Worm (Caenorhabditis elegans) whole organism, L1 larva: ENCODE measurements around the gene nhr-209.

Source experiments
- C16A3.4 ChIP-seq: fragments of 150-350 bp; optimal IDR thresholded peaks from 2 replicates; lab custom pipeline; 2014; ENCODE audit warnings: missing biosample characterization, missing genetic modification characterization
- F16B12.6 ChIP-seq: fragments of 150-350 bp; optimal IDR thresholded peaks from 2 replicates; lab custom pipeline; 2014; ENCODE audit warnings: missing biosample characterization, missing genetic modification characterization
- Y116A8C.19 ChIP-seq: sonication (generic microtip); optimal IDR thresholded peaks from 2 replicates; lab custom pipeline; 2016; ENCODE audit warnings: missing compliant biosample characterization, missing genetic modification characterization, borderline replicate concordance
- aha-1 ChIP-seq: fragments of 150-350 bp; optimal IDR thresholded peaks from 2 replicates; lab custom pipeline; 2014; ENCODE audit warnings: missing biosample characterization, missing genetic modification characterization
- aly-2 ChIP-seq: fragments of 150-350 bp; optimal IDR thresholded peaks from 2 replicates; lab custom pipeline; 2014; ENCODE audit warnings: missing biosample characterization, missing genetic modification characterization
- ama-1 ChIP-seq: fragments of 150-350 bp; optimal IDR thresholded peaks from 2 replicates; lab custom pipeline; 2014
- blmp-1 ChIP-seq: fragments of 150-350 bp; optimal IDR thresholded peaks from 2 replicates; lab custom pipeline; 2014; ENCODE audit warnings: missing biosample characterization, missing genetic modification characterization
- ceh-82 ChIP-seq, 3 experiments: fragments of 150-350 bp in 1 of 3; sonication (generic microtip) in 2 of 3; optimal IDR thresholded peaks; 2 replicates each; lab custom pipeline; 2014 to 2017; ENCODE audit warnings: missing biosample characterization in 3 of 3, missing genetic modification characterization in 3 of 3
- ces-1 ChIP-seq: fragments of 150-350 bp; optimal IDR thresholded peaks from 2 replicates; lab custom pipeline; 2014; ENCODE audit warnings: missing biosample characterization, missing genetic modification reagents, missing genetic modification characterization
- efl-1 ChIP-seq, 4 experiments: fragments of 150-350 bp; optimal IDR thresholded peaks in 3 of 4; peaks in 1 of 4; 1 replicate in 1 of 4; 2 replicates in 3 of 4; lab custom pipeline; 2014; ENCODE audit warnings: missing biosample characterization in 2 of 4, missing genetic modification characterization in 2 of 4, missing genetic modification reagents in 2 of 4
- hlh-4 ChIP-seq: sonication (generic microtip); optimal IDR thresholded peaks from 2 replicates; lab custom pipeline; 2016; ENCODE audit warnings: mild to moderate bottlenecking, missing genetic modification characterization, missing compliant biosample characterization
- hpl-2 ChIP-seq: fragments of 150-350 bp; optimal IDR thresholded peaks from 2 replicates; lab custom pipeline; 2014; ENCODE audit warnings: missing biosample characterization, missing genetic modification reagents, missing genetic modification characterization
- jun-1 ChIP-seq: fragments of 150-350 bp; optimal IDR thresholded peaks from 2 replicates; lab custom pipeline; 2014; ENCODE audit warnings: missing biosample characterization, missing genetic modification reagents, missing genetic modification characterization
- lin-14 ChIP-seq: fragments of 200-800 bp; sonication (Bioruptor generic); optimal IDR thresholded peaks from 2 replicates; lab custom pipeline; 2018; ENCODE audit warnings: mild to moderate bottlenecking, missing genetic modification characterization, moderate library complexity, missing compliant biosample characterization
- lin-15B ChIP-seq: fragments of 150-350 bp; sonication (generic microtip); optimal IDR thresholded peaks from 3 replicates; lab custom pipeline; 2014; ENCODE audit warnings: missing biosample characterization, missing genetic modification characterization
- lin-35 ChIP-seq, 2 experiments: fragments of 150-350 bp; optimal IDR thresholded peaks; 2 replicates each; lab custom pipeline; 2014; ENCODE audit warnings: missing biosample characterization in 2 of 2, missing genetic modification characterization in 2 of 2, missing genetic modification reagents in 2 of 2
- lsy-2 ChIP-seq, 2 experiments: fragments of 150-350 bp; optimal IDR thresholded peaks; 2 replicates each; lab custom pipeline; 2014; ENCODE audit warnings: missing biosample characterization in 2 of 2, missing genetic modification characterization in 2 of 2
- mab-9 ChIP-seq: fragments of 200-800 bp; sonication (Bioruptor generic); IDR thresholded peaks from 2 replicates; pipeline ENCODE4 v1.3.6; 2022; ENCODE audit warnings: missing genetic modification reagents, missing genetic modification characterization, missing compliant biosample characterization
- mdl-1 ChIP-seq, 2 experiments: fragments of 150-350 bp; optimal IDR thresholded peaks; 2 replicates each; lab custom pipeline; 2014 to 2017; ENCODE audit warnings: missing biosample characterization in 2 of 2, missing genetic modification characterization in 2 of 2, inconsistent platforms in 1 of 2
- mef-2 ChIP-seq: fragments of 150-350 bp; optimal IDR thresholded peaks from 2 replicates; lab custom pipeline; 2014; ENCODE audit warnings: missing biosample characterization, missing genetic modification characterization
- nhr-12 ChIP-seq: sonication (generic microtip); optimal IDR thresholded peaks from 2 replicates; lab custom pipeline; 2017; ENCODE audit warnings: missing biosample characterization, missing genetic modification characterization
- nhr-19 ChIP-seq: fragments of 200-800 bp; sonication (Bioruptor generic); conservative IDR thresholded peaks from 2 replicates; pipeline ENCODE4 v1.3.6; 2022; ENCODE audit warnings: missing genetic modification characterization, missing compliant biosample characterization
- nhr-20 ChIP-seq: sonication (generic microtip); optimal IDR thresholded peaks from 2 replicates; lab custom pipeline; 2016; ENCODE audit warnings: mild to moderate bottlenecking, missing genetic modification characterization, missing compliant biosample characterization
- nhr-237 ChIP-seq: fragments of 150-350 bp; optimal IDR thresholded peaks from 2 replicates; lab custom pipeline; 2014; ENCODE audit warnings: missing biosample characterization, missing genetic modification characterization
- nhr-47 ChIP-seq: sonication (generic microtip); optimal IDR thresholded peaks from 2 replicates; lab custom pipeline; 2016; ENCODE audit warnings: mild to moderate bottlenecking, missing genetic modification characterization, moderate library complexity, missing compliant biosample characterization
- nhr-71 ChIP-seq: sonication (generic microtip); optimal IDR thresholded peaks from 2 replicates; lab custom pipeline; 2016; ENCODE audit warnings: mild to moderate bottlenecking, missing genetic modification characterization, moderate library complexity, missing compliant biosample characterization
- nhr-76 ChIP-seq: sonication (generic microtip); optimal IDR thresholded peaks from 2 replicates; lab custom pipeline; 2017; ENCODE audit warnings: missing biosample characterization, missing genetic modification characterization
- nhr-77 ChIP-seq: fragments of 150-350 bp; optimal IDR thresholded peaks from 2 replicates; lab custom pipeline; 2014; ENCODE audit warnings: missing biosample characterization, missing genetic modification characterization
- nhr-84 ChIP-seq: sonication (generic microtip); optimal IDR thresholded peaks from 2 replicates; lab custom pipeline; 2017; ENCODE audit warnings: missing biosample characterization, missing genetic modification characterization
- nhr-85 ChIP-seq: sonication (generic microtip); peaks from one replicate; lab custom pipeline; 2016; ENCODE audit warnings: missing genetic modification characterization, inconsistent platforms, missing compliant biosample characterization
- nhr-90 ChIP-seq: sonication (generic microtip); optimal IDR thresholded peaks from 2 replicates; lab custom pipeline; 2016; ENCODE audit warnings: mild to moderate bottlenecking, missing genetic modification characterization, missing compliant biosample characterization; ENCODE audit not compliant: poor library complexity
- pag-3 ChIP-seq: sonication (generic microtip); optimal IDR thresholded peaks from 2 replicates; lab custom pipeline; 2017; ENCODE audit warnings: missing genetic modification characterization, mild to moderate bottlenecking, missing compliant biosample characterization, antibody characterized with exemption, borderline replicate concordance; ENCODE audit not compliant: insufficient read depth
- pax-3 ChIP-seq: fragments of 200-800 bp; sonication (Bioruptor generic); optimal IDR thresholded peaks from 2 replicates; lab custom pipeline; 2018; ENCODE audit warnings: mild to moderate bottlenecking, missing genetic modification characterization, moderate library complexity, missing compliant biosample characterization
- pqm-1 ChIP-seq: sonication (generic microtip); optimal IDR thresholded peaks from 3 replicates; lab custom pipeline; 2017; ENCODE audit warnings: missing biosample characterization, missing genetic modification characterization
- skn-1 ChIP-seq: fragments of 150-350 bp; optimal IDR thresholded peaks from 2 replicates; lab custom pipeline; 2014; ENCODE audit warnings: missing biosample characterization, missing genetic modification characterization
- snpc-4 ChIP-seq: fragments of 150-350 bp; optimal IDR thresholded peaks from 2 replicates; lab custom pipeline; 2014; ENCODE audit warnings: missing biosample characterization, missing genetic modification characterization
- snu-23 ChIP-seq: sonication (generic microtip); optimal IDR thresholded peaks from 2 replicates; lab custom pipeline; 2016; ENCODE audit warnings: missing genetic modification characterization, missing compliant biosample characterization
- sox-4 ChIP-seq: sonication (generic microtip); optimal IDR thresholded peaks from 2 replicates; lab custom pipeline; 2016; ENCODE audit warnings: missing genetic modification characterization, missing compliant biosample characterization
- sup-37 ChIP-seq: fragments of 200-800 bp; sonication (Bioruptor generic); optimal IDR thresholded peaks from 2 replicates; lab custom pipeline; 2018; ENCODE audit warnings: mild to moderate bottlenecking, missing genetic modification characterization, missing compliant biosample characterization
- unc-130 ChIP-seq: fragments of 150-350 bp; optimal IDR thresholded peaks from 2 replicates; lab custom pipeline; 2017; ENCODE audit warnings: missing biosample characterization, missing genetic modification characterization, inconsistent platforms
- unc-86 ChIP-seq: sonication (generic microtip); optimal IDR thresholded peaks from 2 replicates; lab custom pipeline; 2016; ENCODE audit warnings: missing genetic modification characterization, missing compliant biosample characterization
- unc-98 ChIP-seq: fragments of 200-800 bp; sonication (Bioruptor generic); IDR thresholded peaks from 2 replicates; pipeline ENCODE4 v1.3.6; 2022; ENCODE audit warnings: missing genetic modification characterization, missing compliant biosample characterization
- xbp-1 ChIP-seq: sonication (generic microtip); optimal IDR thresholded peaks from 2 replicates; lab custom pipeline; 2016; ENCODE audit warnings: missing genetic modification characterization, missing compliant biosample characterization
- zip-4 ChIP-seq: fragments of 200-800 bp; sonication (Bioruptor generic); optimal IDR thresholded peaks from 2 replicates; lab custom pipeline; 2018; ENCODE audit warnings: mild to moderate bottlenecking, missing genetic modification characterization, moderate library complexity, missing compliant biosample characterization

Gene nhr-209

ce11 chrV:12091759-12092158 lies 6.2 kb upstream of the nhr-209 start, which contains the start of gene nhr-206 (continued):
- TF ChIP-seq unc-86 (no peak), sup-37 (GFP tag; lab: Kevin White, UChicago) (no peak), aly-2 (no peak), nhr-85 (tag; lab: Kevin White, UChicago) (peak; percentile 77), mdl-1 (tag; optimal IDR thresholded peaks at IDR 0.05; lab: Kevin White, UChicago) (peak in 1 of 2 experiments; percentile 40), nhr-90 (tag; lab: Kevin White, UChicago) (peak; percentile 11), unc-130 (tag; lab: Kevin White, UChicago) (no peak), F16B12.6 (tag; lab: Kevin White, UChicago) (no peak), snpc-4 (tag; lab: Kevin White, UChicago) (no peak), unc-98 (no peak), pag-3 (no peak), mef-2 (tag; lab: Kevin White, UChicago) (no peak), nhr-76 (no peak), C16A3.4 (no peak), ceh-82 (tag; optimal IDR thresholded peaks at IDR 0.05; lab: Kevin White, UChicago) (no peak), nhr-71 (tag; lab: Kevin White, UChicago) (peak; percentile 47), lin-35 (GFP tag; optimal IDR thresholded peaks at IDR 0.05; lab: Kevin White, UChicago) (peak in 1 of 2 experiments; percentile 58), lin-15B (tag; lab: Kevin White, UChicago) (no peak)

DNA sequence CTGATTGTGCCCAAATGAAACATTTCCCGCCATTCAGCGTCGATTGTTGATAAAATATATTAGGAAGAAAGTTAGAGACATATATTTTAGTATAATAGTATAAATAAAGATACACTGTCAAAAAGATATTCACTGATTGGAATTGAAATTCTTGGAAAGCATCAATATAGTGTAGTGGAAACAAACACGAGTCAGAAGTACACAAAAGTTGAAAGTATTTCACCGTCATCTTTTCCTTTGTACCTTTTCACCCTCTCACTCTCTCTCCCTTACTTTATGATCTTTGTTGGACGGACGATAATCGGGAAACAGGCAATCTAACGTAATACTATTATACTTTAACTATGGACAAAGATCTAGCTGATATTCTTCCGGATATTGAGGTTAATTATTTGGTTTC lies 3.9 kb upstream of the nhr-209 start, which contains the start of gene nhr-208:
Gene nhr-208 (plus strand): TSS at position 288 of the 400 bp plus-strand sequence.
- TF ChIP-seq blmp-1 (tag; lab: Kevin White, UChicago) (peak; percentile 16), snu-23 (peak; percentile 2), nhr-237 (tag; lab: Kevin White, UChicago) (no peak), nhr-20 (tag; lab: Kevin White, UChicago) (peak; percentile 50)

- no peak for TF ChIP-seq nhr-90 (tag; lab: Kevin White, UChicago)
- TF ChIP-seq nhr-84 = no peak
- no peak for TF ChIP-seq ces-1 (GFP tag; lab: Kevin White, UChicago)
- no peak for TF ChIP-seq nhr-77 (tag; lab: Kevin White, UChicago)
- no peak for TF ChIP-seq sox-4
- TF ChIP-seq lin-14 (GFP tag; lab: Kevin White, UChicago) = peak; percentile 48
- peak; percentile 49 for TF ChIP-seq jun-1
- TF ChIP-seq aha-1 (tag; lab: Kevin White, UChicago) = no peak
- peak in 1 of 2 experiments; percentile 35 for TF ChIP-seq mdl-1 (tag; optimal IDR thresholded peaks at IDR 0.05; lab: Kevin White, UChicago)
- no peak for TF ChIP-seq aly-2
- TF ChIP-seq nhr-76 = no peak
- no peak for TF ChIP-seq unc-98
- TF ChIP-seq ceh-82 (tag; optimal IDR thresholded peaks at IDR 0.05; lab: Kevin White, UChicago) = no peak
- TF ChIP-seq ama-1 (lab: Kevin White, UChicago) = no peak
- no peak for TF ChIP-seq unc-130 (tag; lab: Kevin White, UChicago)
- peak in 1 of 2 experiments; percentile 5 for TF ChIP-seq lsy-2 (tag; optimal IDR thresholded peaks at IDR 0.05; lab: Kevin White, UChicago)
- TF ChIP-seq nhr-20 (tag; lab: Kevin White, UChicago) = peak; percentile 23
- TF ChIP-seq skn-1 (tag; lab: Kevin White, UChicago) = peak; percentile 34
- TF ChIP-seq nhr-47 (tag; lab: Kevin White, UChicago) = no peak
- no peak for TF ChIP-seq unc-86
- TF ChIP-seq hlh-4 (tag; lab: Kevin White, UChicago) = no peak
- TF ChIP-seq hpl-2 = no peak
- no peak for TF ChIP-seq pax-3 (tag; lab: Kevin White, UChicago)
- TF ChIP-seq Y116A8C.19 = no peak
- TF ChIP-seq nhr-19 = no peak
- TF ChIP-seq sup-37 (GFP tag; lab: Kevin White, UChicago) = no peak
- TF ChIP-seq nhr-12 (tag; lab: Kevin White, UChicago) = no peak
- TF ChIP-seq zip-4 = no peak
- no peak for TF ChIP-seq pqm-1 (tag; lab: Kevin White, UChicago)
- no peak for TF ChIP-seq F16B12.6 (tag; lab: Kevin White, UChicago)
- TF ChIP-seq efl-1 (optimal IDR thresholded peaks at IDR 0.05; lab: Kevin White, UChicago) = no peak
- no peak for TF ChIP-seq efl-1 (GFP tag; optimal IDR thresholded peaks at IDR 0.05 in 1 of 2; lab: Kevin White, UChicago)
- TF ChIP-seq snu-23 = peak; percentile 6
- TF ChIP-seq xbp-1 = no peak
- TF ChIP-seq lin-15B (tag; lab: Kevin White, UChicago) = no peak
- TF ChIP-seq mab-9 (GFP tag; lab: Robert Waterston, UW) = no peak
- TF ChIP-seq C16A3.4 = peak; percentile 17
Observed at ce11 chrV:12095865-12096264, 2.1 kb upstream of the nhr-209 start, which contains the start of gene nhr-207. Gene nhr-207, plus strand, starts transcription at chrV:12096146.
